Worm (Caenorhabditis elegans) whole organism, L2 larva: ENCODE results near the gene F26F2.7.

Experiments used
- ama-1 ChIP-seq: fragments of 150-350 bp; optimal IDR thresholded peaks from 2 replicates; lab custom pipeline; 2018; ENCODE audit warnings: inconsistent platforms
- mdl-1 ChIP-seq, 2 experiments: fragments of 150-350 bp in 1 of 2; sonication (generic microtip) in 1 of 2; optimal IDR thresholded peaks; 2 replicates each; lab custom pipeline; 2017; ENCODE audit warnings: missing biosample characterization in 2 of 2, missing genetic modification characterization in 2 of 2
- unc-39 ChIP-seq: fragments of 150-350 bp; optimal IDR thresholded peaks from 2 replicates; lab custom pipeline; 2014; ENCODE audit warnings: missing biosample characterization, missing genetic modification characterization
- ztf-1 ChIP-seq: fragments of 200-800 bp; sonication (Bioruptor generic); conservative IDR thresholded peaks from 2 replicates; pipeline ENCODE4 v1.3.6; 2022; ENCODE audit warnings: missing genetic modification characterization, missing compliant biosample characterization
- ztf-11 ChIP-seq: sonication (generic microtip); optimal IDR thresholded peaks from 2 replicates; lab custom pipeline; 2017; ENCODE audit warnings: missing biosample characterization, missing genetic modification characterization

DNA sequence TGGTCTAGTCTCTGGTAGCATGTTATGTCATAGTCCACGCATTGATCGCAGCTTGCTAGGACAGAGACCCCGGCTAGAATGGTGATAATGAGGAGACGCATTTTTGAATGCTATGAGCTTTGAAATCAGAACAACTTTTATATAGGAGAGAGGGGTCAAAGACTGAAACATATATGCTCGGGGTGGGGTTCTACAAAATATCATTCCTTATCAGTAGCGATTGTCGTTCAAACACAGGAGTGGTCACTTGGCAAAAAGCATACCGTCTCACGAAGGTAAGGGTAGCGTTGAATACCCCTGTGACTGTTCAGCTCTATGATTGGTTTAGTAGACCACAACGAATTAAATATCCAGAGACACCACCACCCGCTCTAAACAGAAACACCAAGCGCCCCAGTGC, 16.3 kb downstream of the F26F2.7 start, which contains the start of gene F46B3.1:
- no peak for TF ChIP-seq ztf-11 (tag; lab: Kevin White, UChicago)
- TF ChIP-seq ama-1 (lab: Kevin White, UChicago) = no peak
- no peak for TF ChIP-seq unc-39 (tag; lab: Kevin White, UChicago)
- TF ChIP-seq mdl-1 (tag; optimal IDR thresholded peaks at IDR 0.05; lab: Kevin White, UChicago) = no peak
- no peak for TF ChIP-seq ztf-1 (GFP tag; lab: Robert Waterston, UW)
